Worm (Caenorhabditis elegans) whole organism, mixed stage, embryonic: ENCODE data around the gene K04A8.1.

ENCODE experiments used
- drap-1 ChIP-seq: fragments of 200-800 bp; sonication (Bioruptor generic); optimal IDR thresholded peaks from 3 replicates; lab custom pipeline; 2018; ENCODE audit warnings: mild to moderate bottlenecking, missing genetic modification characterization, missing compliant biosample characterization
- lsy-2 ChIP-seq: fragments of 150-350 bp; optimal IDR thresholded peaks from 2 replicates; lab custom pipeline; 2014; ENCODE audit warnings: missing biosample characterization, missing genetic modification characterization
- nhr-12 ChIP-seq: fragments of 150-350 bp; optimal IDR thresholded peaks from 2 replicates; lab custom pipeline; 2014; ENCODE audit warnings: missing biosample characterization, missing genetic modification characterization
- pha-4 ChIP-seq: fragments of 150-350 bp; optimal IDR thresholded peaks from 2 replicates; lab custom pipeline; 2018; ENCODE audit warnings: missing biosample characterization, missing genetic modification reagents, missing genetic modification characterization
- snpc-4 ChIP-seq: fragments of 150-350 bp; optimal IDR thresholded peaks from 2 replicates; lab custom pipeline; 2014; ENCODE audit warnings: missing biosample characterization, missing genetic modification characterization
- sptf-1 ChIP-seq: sonication (generic microtip); optimal IDR thresholded peaks from 2 replicates; lab custom pipeline; 2017; ENCODE audit warnings: mild to moderate bottlenecking, missing genetic modification characterization, moderate library complexity, missing compliant biosample characterization

- no peak for TF ChIP-seq lsy-2 (tag; lab: Kevin White, UChicago)
- no peak for TF ChIP-seq snpc-4 (tag; lab: Kevin White, UChicago)
- TF ChIP-seq drap-1 = no peak
- TF ChIP-seq nhr-12 (tag; lab: Kevin White, UChicago) = no peak
- no peak for TF ChIP-seq sptf-1 (tag; lab: Kevin White, UChicago)
- TF ChIP-seq pha-4 (tag; lab: Kevin White, UChicago) = no peak
Measured at ce11 chrV:6551707-6552390, 14.3 kb upstream of the K04A8.1 start, which contains the start of gene twk-10.
